Worm (Caenorhabditis elegans): ENCODE results near the gene Y37E11B.6.

DNA sequence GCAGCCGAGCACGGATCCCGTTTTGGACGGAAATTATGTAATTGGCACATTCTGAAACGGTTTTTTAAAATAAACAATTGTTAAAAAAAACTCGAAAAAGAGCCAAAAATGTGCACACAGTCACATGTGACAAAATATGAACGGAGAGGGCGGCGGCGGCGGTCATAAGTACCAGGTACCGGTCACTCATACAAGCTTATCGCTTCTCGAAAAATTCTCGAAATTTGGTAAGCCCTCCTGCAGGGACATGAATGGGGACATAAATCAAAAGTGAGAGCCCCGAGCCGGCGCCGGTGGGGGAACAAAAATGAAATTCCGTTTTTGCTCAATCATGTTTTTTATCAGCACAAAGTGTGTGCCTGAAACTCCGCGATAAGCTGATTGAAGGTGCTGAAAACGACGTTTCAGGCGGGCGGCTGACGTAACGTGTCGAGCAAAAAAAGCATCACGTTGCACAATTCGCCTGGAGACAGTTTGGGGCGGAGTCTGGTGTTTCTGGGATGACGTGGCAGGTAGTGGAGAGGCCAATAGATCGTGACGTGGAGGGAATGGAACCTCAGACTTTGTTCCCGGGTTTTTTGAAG, 14.0 kb upstream of the Y37E11B.6 start, which contains the start of gene ltah-1.2:
- TF ChIP-seq C38D4.7 (GFP tag; optimal IDR thresholded peaks at IDR 0.05) (no peak), unc-3 (GFP tag; conservative IDR thresholded peaks at IDR 0.05) (no peak), unc-3 (tag; optimal IDR thresholded peaks at IDR 0.05) (no peak), nhr-11 (tag; optimal IDR thresholded peaks at IDR 0.05) (no peak), pha-4 (tag; optimal IDR thresholded peaks at IDR 0.05) (no peak), dmd-4 (tag; optimal IDR thresholded peaks at IDR 0.05; ENCODE audit: borderline replicate concordance) (no peak), lim-6 (tag; optimal IDR thresholded peaks at IDR 0.05) (no peak), ama-1 (optimal IDR thresholded peaks at IDR 0.05) (no peak), elt-2 (tag; optimal IDR thresholded peaks at IDR 0.05) (no peak), F13H6.1 (tag; optimal IDR thresholded peaks at IDR 0.05) (no peak), pha-2 (tag; optimal IDR thresholded peaks at IDR 0.05) (no peak), unc-86 (tag; optimal IDR thresholded peaks at IDR 0.05) (no peak)

Measured in whole organism, late embryonic.